Worm (Caenorhabditis elegans) whole organism, L1 larva: ENCODE data around the gene F19B10.2.

ENCODE experiments used
- C04F5.9 ChIP-seq: sonication (generic microtip); optimal IDR thresholded peaks from 2 replicates; lab custom pipeline; 2016; ENCODE audit warnings: missing genetic modification characterization, missing compliant biosample characterization
- C16A3.4 ChIP-seq: fragments of 150-350 bp; optimal IDR thresholded peaks from 2 replicates; lab custom pipeline; 2014; ENCODE audit warnings: missing biosample characterization, missing genetic modification characterization
- C34B4.2 ChIP-seq: sonication (generic microtip); optimal IDR thresholded peaks from 2 replicates; lab custom pipeline; 2017; ENCODE audit warnings: mild to moderate bottlenecking, missing genetic modification characterization, missing compliant biosample characterization
- aha-1 ChIP-seq: fragments of 150-350 bp; optimal IDR thresholded peaks from 2 replicates; lab custom pipeline; 2014; ENCODE audit warnings: missing biosample characterization, missing genetic modification characterization
- ceh-63 ChIP-seq: fragments of 200-800 bp; sonication (Bioruptor generic); optimal IDR thresholded peaks from 2 replicates; lab custom pipeline; 2018; ENCODE audit warnings: mild to moderate bottlenecking, missing genetic modification characterization, missing compliant biosample characterization
- ceh-82 ChIP-seq, 3 experiments: fragments of 150-350 bp in 1 of 3; sonication (generic microtip) in 2 of 3; optimal IDR thresholded peaks; 2 replicates each; lab custom pipeline; 2014 to 2017; ENCODE audit warnings: missing biosample characterization in 3 of 3, missing genetic modification characterization in 3 of 3
- ceh-90 ChIP-seq: sonication (generic microtip); optimal IDR thresholded peaks from 2 replicates; lab custom pipeline; 2016; ENCODE audit warnings: missing genetic modification characterization, missing compliant biosample characterization
- ces-1 ChIP-seq: fragments of 150-350 bp; optimal IDR thresholded peaks from 2 replicates; lab custom pipeline; 2014; ENCODE audit warnings: missing biosample characterization, missing genetic modification reagents, missing genetic modification characterization
- dpl-1 ChIP-seq, 3 experiments: fragments of 150-350 bp in 2 of 3; sonication (generic microtip) in 1 of 3; optimal IDR thresholded peaks; 2 replicates each; lab custom pipeline; 2014 to 2017; ENCODE audit warnings: missing biosample characterization in 3 of 3, missing genetic modification characterization in 3 of 3, missing genetic modification reagents in 3 of 3
- efl-1 ChIP-seq, 4 experiments: fragments of 150-350 bp; optimal IDR thresholded peaks in 3 of 4; peaks in 1 of 4; 1 replicate in 1 of 4; 2 replicates in 3 of 4; lab custom pipeline; 2014; ENCODE audit warnings: missing biosample characterization in 2 of 4, missing genetic modification characterization in 2 of 4, missing genetic modification reagents in 2 of 4
- elt-2 ChIP-seq: sonication (generic microtip); optimal IDR thresholded peaks from 2 replicates; lab custom pipeline; 2016; ENCODE audit warnings: missing genetic modification characterization, mild to moderate bottlenecking, inconsistent platforms, missing compliant biosample characterization, missing genetic modification reagents
- elt-3 ChIP-seq, 6 experiments: fragments of 150-350 bp in 1 of 6; sonication (generic microtip); optimal IDR thresholded peaks; 2 replicates each; lab custom pipeline; 2017 to 2018; ENCODE audit warnings: missing biosample characterization in 6 of 6, missing genetic modification characterization in 6 of 6, inconsistent platforms in 1 of 6
- fkh-8 ChIP-seq: sonication (generic microtip); optimal IDR thresholded peaks from 2 replicates; lab custom pipeline; 2016; ENCODE audit warnings: mild to moderate bottlenecking, missing genetic modification characterization, missing compliant biosample characterization
- fos-1 ChIP-seq: fragments of 150-350 bp; optimal IDR thresholded peaks from 2 replicates; lab custom pipeline; 2014; ENCODE audit warnings: missing biosample characterization, missing genetic modification characterization
- grh-1 ChIP-seq: fragments of 200-800 bp; sonication (Bioruptor generic); IDR thresholded peaks from 2 replicates; pipeline ENCODE4 v1.3.6; 2022; ENCODE audit warnings: missing genetic modification reagents, missing genetic modification characterization, missing compliant biosample characterization
- hlh-17 ChIP-seq: fragments of 200-800 bp; sonication (Bioruptor generic); optimal IDR thresholded peaks from 2 replicates; lab custom pipeline; 2018; ENCODE audit warnings: missing genetic modification characterization, mild to moderate bottlenecking, missing compliant biosample characterization, moderate library complexity, borderline replicate concordance
- hlh-4 ChIP-seq: sonication (generic microtip); optimal IDR thresholded peaks from 2 replicates; lab custom pipeline; 2016; ENCODE audit warnings: mild to moderate bottlenecking, missing genetic modification characterization, missing compliant biosample characterization
- isw-1 ChIP-seq: fragments of 200-800 bp; sonication (Bioruptor generic); IDR thresholded peaks from 2 replicates; pipeline ENCODE4 v1.3.6; 2022; ENCODE audit warnings: missing genetic modification characterization, missing compliant biosample characterization
- lin-39 ChIP-seq: fragments of 150-350 bp; optimal IDR thresholded peaks from 2 replicates; lab custom pipeline; 2014; ENCODE audit warnings: missing biosample characterization, missing genetic modification reagents, missing genetic modification characterization
- lsy-2 ChIP-seq, 2 experiments: fragments of 150-350 bp; optimal IDR thresholded peaks; 2 replicates each; lab custom pipeline; 2014; ENCODE audit warnings: missing biosample characterization in 2 of 2, missing genetic modification characterization in 2 of 2
- mef-2 ChIP-seq: fragments of 150-350 bp; optimal IDR thresholded peaks from 2 replicates; lab custom pipeline; 2014; ENCODE audit warnings: missing biosample characterization, missing genetic modification characterization
- nhr-11 ChIP-seq: fragments of 150-350 bp; optimal IDR thresholded peaks from 2 replicates; lab custom pipeline; 2014; ENCODE audit warnings: missing biosample characterization, missing genetic modification characterization
- nhr-12 ChIP-seq: sonication (generic microtip); optimal IDR thresholded peaks from 2 replicates; lab custom pipeline; 2017; ENCODE audit warnings: missing biosample characterization, missing genetic modification characterization
- nhr-47 ChIP-seq: sonication (generic microtip); optimal IDR thresholded peaks from 2 replicates; lab custom pipeline; 2016; ENCODE audit warnings: mild to moderate bottlenecking, missing genetic modification characterization, moderate library complexity, missing compliant biosample characterization
- nhr-71 ChIP-seq: sonication (generic microtip); optimal IDR thresholded peaks from 2 replicates; lab custom pipeline; 2016; ENCODE audit warnings: mild to moderate bottlenecking, missing genetic modification characterization, moderate library complexity, missing compliant biosample characterization
- nhr-76 ChIP-seq: sonication (generic microtip); optimal IDR thresholded peaks from 2 replicates; lab custom pipeline; 2017; ENCODE audit warnings: missing biosample characterization, missing genetic modification characterization
- pqm-1 ChIP-seq: sonication (generic microtip); optimal IDR thresholded peaks from 3 replicates; lab custom pipeline; 2017; ENCODE audit warnings: missing biosample characterization, missing genetic modification characterization
- rnt-1 ChIP-seq: sonication (generic microtip); optimal IDR thresholded peaks from 2 replicates; lab custom pipeline; 2016; ENCODE audit warnings: mild to moderate bottlenecking, missing genetic modification characterization, moderate library complexity, missing compliant biosample characterization
- skn-1 ChIP-seq: fragments of 150-350 bp; optimal IDR thresholded peaks from 2 replicates; lab custom pipeline; 2014; ENCODE audit warnings: missing biosample characterization, missing genetic modification characterization
- snpc-4 ChIP-seq: fragments of 150-350 bp; optimal IDR thresholded peaks from 2 replicates; lab custom pipeline; 2014; ENCODE audit warnings: missing biosample characterization, missing genetic modification characterization
- unc-30 ChIP-seq: sonication (generic microtip); optimal IDR thresholded peaks from 2 replicates; lab custom pipeline; 2017; ENCODE audit warnings: missing biosample characterization, missing genetic modification characterization
- unc-98 ChIP-seq: fragments of 200-800 bp; sonication (Bioruptor generic); IDR thresholded peaks from 2 replicates; pipeline ENCODE4 v1.3.6; 2022; ENCODE audit warnings: missing genetic modification characterization, missing compliant biosample characterization
- ztf-11 ChIP-seq, 2 experiments: sonication (generic microtip); optimal IDR thresholded peaks; 2 replicates each; lab custom pipeline; 2016 to 2017; ENCODE audit warnings: missing genetic modification characterization in 2 of 2, missing biosample characterization in 1 of 2, missing compliant biosample characterization in 1 of 2
- ztf-4 ChIP-seq: fragments of 150-350 bp; optimal IDR thresholded peaks from 2 replicates; lab custom pipeline; 2014; ENCODE audit warnings: missing biosample characterization, missing genetic modification characterization

The F19B10.2 gene

DNA sequence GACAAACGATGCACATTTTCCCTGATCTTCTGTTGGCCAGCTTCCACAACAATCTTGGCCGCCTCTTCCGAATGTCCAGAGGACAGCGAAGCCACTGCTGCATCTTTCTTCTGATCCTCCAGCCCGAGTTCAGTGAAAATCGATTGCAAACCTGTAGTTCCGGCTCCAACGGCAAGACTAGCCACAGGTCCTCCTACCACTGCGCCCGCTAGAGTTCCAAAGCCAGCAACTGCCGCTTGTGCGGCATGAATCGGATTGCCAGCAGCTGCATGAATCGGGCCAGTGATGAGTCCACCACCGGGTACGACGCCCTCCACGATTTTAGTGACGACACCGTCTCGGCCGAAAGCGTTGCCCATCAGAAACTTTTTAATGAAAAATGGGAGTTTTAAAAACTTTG, 13.1 kb downstream of the F19B10.2 start, which contains the start of gene ifas-1:
TSS of gene ifas-1 (minus strand) at position 387 of the 400 bp plus-strand sequence.
- no peak for TF ChIP-seq elt-3 (tag; optimal IDR thresholded peaks at IDR 0.05; lab: Kevin White, UChicago)
- TF ChIP-seq nhr-12: no peak
- TF ChIP-seq grh-1 (GFP tag; lab: Robert Waterston, UW): no peak
- no peak for TF ChIP-seq C16A3.4 (tag; lab: Kevin White, UChicago)
- TF ChIP-seq lin-39: no peak
- no peak for TF ChIP-seq nhr-47

DNA sequence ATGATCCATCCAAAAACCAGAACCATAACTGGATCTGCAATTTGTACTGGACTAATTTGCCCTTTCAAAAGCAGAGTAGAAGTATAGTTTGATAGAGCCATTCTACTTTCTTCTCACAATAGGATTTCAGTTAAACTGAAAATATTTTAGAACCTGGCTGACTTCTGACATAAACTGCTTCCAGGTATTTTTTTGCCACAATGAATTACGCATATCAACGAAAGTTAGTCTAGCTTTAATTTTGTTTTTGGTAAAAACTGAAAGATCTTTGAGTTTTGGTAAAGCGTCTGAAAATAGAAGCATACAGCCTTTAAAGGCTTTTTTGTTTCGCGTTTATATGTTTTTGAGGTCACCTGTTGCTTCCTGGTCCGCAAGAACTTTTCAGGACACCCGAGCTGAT, 15.4 kb downstream of the F19B10.2 start, which contains the start of gene srx-101:
TSS of gene srx-101 (minus strand) at position 101 of the 400 bp plus-strand sequence.
- TF ChIP-seq C34B4.2 (tag; lab: Kevin White, UChicago): no peak
- TF ChIP-seq isw-1 (GFP tag; lab: Robert Waterston, UW): no peak
- no peak for TF ChIP-seq lsy-2 (tag; optimal IDR thresholded peaks at IDR 0.05; lab: Kevin White, UChicago)
- TF ChIP-seq unc-30 (tag; lab: Kevin White, UChicago): no peak
- no peak for TF ChIP-seq nhr-76
- TF ChIP-seq aha-1: no peak
- no peak for TF ChIP-seq hlh-4 (tag; lab: Kevin White, UChicago)
- no peak for TF ChIP-seq dpl-1 (GFP tag; optimal IDR thresholded peaks at IDR 0.05; lab: Kevin White, UChicago)

DNA sequence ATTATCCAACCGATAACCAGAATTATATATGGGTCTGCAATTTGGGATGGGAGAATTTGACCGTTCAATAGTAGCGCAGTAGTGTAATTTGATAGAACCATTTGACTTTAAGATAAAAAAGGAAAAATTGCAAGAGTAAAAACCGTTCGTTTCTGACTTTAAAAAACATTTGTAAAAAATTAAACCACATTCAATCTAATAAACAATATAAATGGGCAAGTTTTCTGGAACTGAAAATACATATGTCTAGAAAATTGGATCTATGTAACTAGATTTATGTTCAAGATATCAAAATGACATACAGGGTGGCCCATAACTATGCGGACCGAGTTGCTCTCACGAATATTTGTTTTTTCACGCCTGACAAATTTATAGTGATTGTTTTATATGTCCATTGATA, 19.4 kb downstream of the F19B10.2 start, which contains the start of gene srx-102:
TSS of gene srx-102 (minus strand) at position 101 of the 400 bp plus-strand sequence.
- TF ChIP-seq fkh-8 (tag; lab: Kevin White, UChicago) (no peak), ztf-11 (tag; optimal IDR thresholded peaks at IDR 0.05; lab: Kevin White, UChicago) (no peak), nhr-76 (no peak), unc-98 (no peak), elt-2 (tag; lab: Kevin White, UChicago) (no peak), nhr-11 (tag; lab: Kevin White, UChicago) (no peak), ceh-90 (tag; lab: Kevin White, UChicago) (no peak), ceh-63 (GFP tag; lab: Kevin White, UChicago) (no peak), ceh-82 (tag; optimal IDR thresholded peaks at IDR 0.05; lab: Kevin White, UChicago) (no peak), rnt-1 (tag; lab: Kevin White, UChicago) (no peak), pqm-1 (tag; lab: Kevin White, UChicago) (no peak), skn-1 (tag; lab: Kevin White, UChicago) (no peak)

DNA sequence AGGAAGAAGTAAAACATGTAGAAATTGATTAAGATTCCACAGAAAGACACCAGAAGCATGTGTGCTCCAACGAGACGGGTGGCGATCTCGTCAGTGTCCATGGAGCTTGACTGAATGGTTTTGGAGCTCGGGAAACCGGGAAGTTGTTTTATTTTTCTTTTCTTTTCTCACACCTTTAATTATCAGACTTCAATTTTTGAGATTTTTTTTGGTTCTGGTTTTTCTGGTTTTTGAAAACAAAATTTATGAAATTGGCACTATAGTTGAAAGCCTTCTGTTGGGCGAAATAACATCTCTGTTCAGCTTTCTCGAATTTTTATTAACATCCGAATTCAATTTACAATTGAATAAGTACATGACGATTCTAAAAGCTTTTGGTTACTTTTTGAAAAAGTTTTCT, 24.3 kb downstream of the F19B10.2 start, which contains the start of gene srx-104:
TSS of gene srx-104 (minus strand) at position 101 of the 400 bp plus-strand sequence.
- no peak for TF ChIP-seq fos-1 (tag; lab: Kevin White, UChicago)
- TF ChIP-seq nhr-71 (tag; lab: Kevin White, UChicago): no peak
- no peak for TF ChIP-seq ces-1 (GFP tag; lab: Kevin White, UChicago)
- TF ChIP-seq mef-2 (tag; lab: Kevin White, UChicago): no peak
- no peak for TF ChIP-seq nhr-47
- no peak for TF ChIP-seq hlh-17 (GFP tag; lab: Kevin White, UChicago)
- no peak for TF ChIP-seq snpc-4 (tag; lab: Kevin White, UChicago)
- no peak for TF ChIP-seq ztf-4

DNA sequence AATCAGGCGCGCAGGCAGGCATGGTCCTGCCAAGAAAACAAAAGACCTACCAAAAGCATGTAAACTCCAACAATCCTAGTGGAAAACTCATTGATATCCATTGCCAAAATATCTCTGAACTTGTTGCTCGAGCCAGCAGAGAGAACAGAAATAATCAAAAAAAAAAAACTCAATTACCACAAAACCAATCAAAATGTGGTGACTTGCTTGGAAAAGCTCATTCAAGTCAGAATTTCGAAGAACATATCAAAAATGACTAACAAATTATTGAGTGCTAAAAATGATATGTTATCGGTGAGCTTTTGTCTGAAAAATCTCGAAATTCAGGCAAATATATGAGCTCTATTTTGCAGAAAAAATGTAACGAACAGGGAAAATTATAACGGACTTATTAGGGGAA, 26.0 kb downstream of the F19B10.2 start, which contains the start of gene srx-105:
TSS of gene srx-105 (minus strand) at position 101 of the 400 bp plus-strand sequence.
- TF ChIP-seq nhr-71 (tag; lab: Kevin White, UChicago): no peak

DNA sequence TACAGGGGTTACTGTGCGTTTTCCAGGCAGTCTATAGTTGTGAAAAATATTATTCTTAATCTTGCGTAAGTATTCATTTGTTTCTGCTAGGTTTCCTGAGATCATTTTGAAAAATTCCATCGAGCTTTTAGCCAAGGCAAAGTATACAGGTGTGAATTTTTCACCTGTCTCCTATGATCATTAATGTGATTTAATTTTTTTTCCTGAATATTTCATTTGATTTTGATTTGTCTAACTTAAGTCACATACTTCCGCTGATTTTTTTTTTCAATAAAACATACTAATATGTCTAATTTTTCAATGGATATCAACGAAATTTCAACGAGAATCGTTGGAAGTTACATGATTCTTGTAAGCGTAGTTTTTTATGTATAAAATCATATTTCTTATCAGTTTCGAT, 30.0 kb downstream of the F19B10.2 start, which contains the start of gene srx-108:
TSS of gene srx-108 (plus strand) at position 301 of the 400 bp plus-strand sequence.
- no peak for TF ChIP-seq efl-1 (optimal IDR thresholded peaks at IDR 0.05; lab: Kevin White, UChicago)
- peak in 1 of 2 experiments; percentile 54 for TF ChIP-seq efl-1 (GFP tag; optimal IDR thresholded peaks at IDR 0.05 in 1 of 2; lab: Kevin White, UChicago)
- no peak for TF ChIP-seq C04F5.9
